Fruit fly (Drosophila melanogaster) whole organism, embryonic: ENCODE data around the gene CG42258.

Experiments used
- Adf1 ChIP-seq: fragments of 200-800 bp; sonication (Bioruptor generic); IDR thresholded peaks from 2 replicates; pipeline ENCODE4 v1.3.6; 2022; ENCODE audit warnings: missing biosample characterization, missing genetic modification characterization
- Atf3 ChIP-seq: fragments of 200-800 bp; sonication (Bioruptor generic); optimal IDR thresholded peaks from 3 replicates; lab custom pipeline; 2016; ENCODE audit warnings: missing biosample characterization, missing genetic modification characterization
- Blimp-1 ChIP-seq: fragments of 200-800 bp; sonication (Bioruptor generic); optimal IDR thresholded peaks from 3 replicates; lab custom pipeline; 2018; ENCODE audit warnings: missing biosample characterization, missing genetic modification characterization, mild to moderate bottlenecking, moderate library complexity, missing genetic modification reagents
- CG10274 ChIP-seq: fragments of 200-800 bp; sonication (Bioruptor generic); optimal IDR thresholded peaks from 3 replicates; lab custom pipeline; 2017; ENCODE audit warnings: missing biosample characterization, mild to moderate bottlenecking, missing genetic modification characterization
- CG10321 ChIP-seq: fragments of 200-800 bp; sonication (Bioruptor generic); IDR thresholded peaks from 2 replicates; pipeline ENCODE4 v1.3.6; 2022; ENCODE audit warnings: missing biosample characterization, missing genetic modification characterization
- CG10959 ChIP-seq: fragments of 200-800 bp; sonication (Bioruptor generic); IDR thresholded peaks from 2 replicates; pipeline ENCODE4 v1.3.6; 2022; ENCODE audit warnings: missing biosample characterization, missing genetic modification characterization
- CG11085 ChIP-seq: fragments of 200-800 bp; sonication (Bioruptor generic); IDR thresholded peaks from 2 replicates; pipeline ENCODE4 v1.3.6; 2022; ENCODE audit warnings: missing biosample characterization, missing genetic modification characterization
- CG15601 ChIP-seq: fragments of 200-800 bp; sonication (Bioruptor generic); optimal IDR thresholded peaks from 3 replicates; lab custom pipeline; 2019; ENCODE audit warnings: missing biosample characterization, mild to moderate bottlenecking, missing genetic modification characterization, moderate library complexity
- CG17186 ChIP-seq: fragments of 200-800 bp; sonication (Bioruptor generic); optimal IDR thresholded peaks from 3 replicates; lab custom pipeline; 2017; ENCODE audit warnings: missing biosample characterization, missing genetic modification reagents, missing genetic modification characterization
- CG17328 ChIP-seq: fragments of 200-800 bp; sonication (Bioruptor generic); IDR thresholded peaks from 2 replicates; pipeline ENCODE4 v1.3.6; 2022; ENCODE audit warnings: missing biosample characterization, missing genetic modification characterization
- CG1792 ChIP-seq: fragments of 200-800 bp; sonication (Bioruptor generic); optimal IDR thresholded peaks from 2 replicates; lab custom pipeline; 2016; ENCODE audit warnings: missing biosample characterization, missing genetic modification characterization
- CG2889 ChIP-seq: fragments of 200-800 bp; sonication (Bioruptor generic); IDR thresholded peaks from 3 replicates; pipeline ENCODE4 v1.3.6; 2022; ENCODE audit warnings: missing biosample characterization, missing genetic modification characterization
- CG42726 ChIP-seq: fragments of 200-800 bp; sonication (Bioruptor generic); IDR thresholded peaks from 2 replicates; pipeline ENCODE4 v1.3.6; 2022; ENCODE audit warnings: missing biosample characterization, missing genetic modification characterization; ENCODE audit not compliant: partially characterized antibody
- CG9215 ChIP-seq: fragments of 200-800 bp; sonication (Bioruptor generic); IDR thresholded peaks from 2 replicates; pipeline ENCODE4 v1.3.6; 2022; ENCODE audit warnings: missing biosample characterization, missing genetic modification characterization
- CG9876 ChIP-seq: fragments of 200-800 bp; sonication (Bioruptor generic); optimal IDR thresholded peaks from 2 replicates; lab custom pipeline; 2016; ENCODE audit warnings: missing biosample characterization, missing genetic modification characterization
- D ChIP-seq, 2 experiments: fragments of 200-800 bp in 1 of 2; fragments of >200 bp in 1 of 2; sonication (Bioruptor generic) in 1 of 2; optimal IDR thresholded peaks; 2 replicates in 1 of 2; 3 replicates in 1 of 2; lab custom pipeline; 2017; ENCODE audit warnings: mild to moderate bottlenecking in 1 of 2, missing biosample characterization in 1 of 2, missing genetic modification characterization in 1 of 2, missing genetic modification reagents in 1 of 2
- D19A ChIP-seq: fragments of 200-800 bp; optimal IDR thresholded peaks from 3 replicates; lab custom pipeline; 2019; ENCODE audit warnings: missing biosample characterization, mild to moderate bottlenecking, missing genetic modification characterization, moderate library complexity
- Dek ChIP-seq: fragments of 200-800 bp; sonication (Bioruptor generic); optimal IDR thresholded peaks from 3 replicates; lab custom pipeline; 2019; ENCODE audit warnings: missing biosample characterization, mild to moderate bottlenecking, missing genetic modification characterization, moderate library complexity
- E2f1 ChIP-seq: fragments of 200-800 bp; sonication (Bioruptor generic); IDR thresholded peaks from 2 replicates; pipeline ENCODE4 v1.3.6; 2022; ENCODE audit warnings: missing biosample characterization, missing genetic modification characterization
- ERR ChIP-seq: fragments of 200-800 bp; sonication (Bioruptor generic); optimal IDR thresholded peaks from 2 replicates; lab custom pipeline; 2016; ENCODE audit warnings: missing biosample characterization, missing genetic modification characterization
- Ets97D ChIP-seq: fragments of 200-800 bp; sonication (Bioruptor generic); optimal IDR thresholded peaks from 3 replicates; lab custom pipeline; 2016; ENCODE audit warnings: missing biosample characterization, missing genetic modification characterization
- Lim3 ChIP-seq: fragments of 200-800 bp; sonication (Bioruptor generic); IDR thresholded peaks from 2 replicates; pipeline ENCODE4 v1.3.6; 2022; ENCODE audit warnings: missing biosample characterization, missing genetic modification characterization
- Mes4 ChIP-seq: fragments of 200-800 bp; sonication (Bioruptor generic); optimal IDR thresholded peaks from 2 replicates; lab custom pipeline; 2016; ENCODE audit warnings: missing biosample characterization, missing genetic modification characterization
- Side ChIP-seq: fragments of 200-800 bp; sonication (Bioruptor generic); optimal IDR thresholded peaks from 2 replicates; lab custom pipeline; 2016; ENCODE audit warnings: missing biosample characterization, missing genetic modification characterization
- Vsx1 ChIP-seq: fragments of 200-800 bp; sonication (Bioruptor generic); optimal IDR thresholded peaks from 2 replicates; lab custom pipeline; 2017; ENCODE audit warnings: missing biosample characterization, mild to moderate bottlenecking, missing genetic modification characterization, missing genetic modification reagents
- abd-A ChIP-seq: fragments of 200-800 bp; sonication (Bioruptor generic); optimal IDR thresholded peaks from 3 replicates; lab custom pipeline; 2019; ENCODE audit warnings: missing biosample characterization, mild to moderate bottlenecking, missing genetic modification characterization, moderate library complexity
- al ChIP-seq: fragments of 200-800 bp; sonication (Bioruptor generic); IDR thresholded peaks from 2 replicates; pipeline ENCODE4 v1.3.6; 2022; ENCODE audit warnings: missing biosample characterization, missing genetic modification characterization
- bsh ChIP-seq, 2 experiments: fragments of 200-800 bp; sonication (Bioruptor generic); optimal IDR thresholded peaks; 2 replicates each; lab custom pipeline; 2017 to 2018; ENCODE audit warnings: mild to moderate bottlenecking in 2 of 2, missing biosample characterization in 2 of 2, missing genetic modification characterization in 2 of 2, moderate library complexity in 1 of 2
- crol ChIP-seq: fragments of 200-800 bp; sonication (Bioruptor generic); IDR thresholded peaks from 2 replicates; pipeline ENCODE4 v1.3.6; 2022; ENCODE audit warnings: missing biosample characterization, missing genetic modification characterization
- dan ChIP-seq: fragments of 200-800 bp; sonication (Bioruptor generic); IDR thresholded peaks from 2 replicates; pipeline ENCODE4 v1.3.6; 2022; ENCODE audit warnings: missing biosample characterization, missing genetic modification characterization
- dmrt99B ChIP-seq: fragments of 200-800 bp; sonication (Bioruptor generic); optimal IDR thresholded peaks from 2 replicates; lab custom pipeline; 2018; ENCODE audit warnings: missing biosample characterization, mild to moderate bottlenecking, missing genetic modification characterization, moderate library complexity
- esg ChIP-seq: fragments of 200-800 bp; sonication (Bioruptor generic); conservative IDR thresholded peaks from 2 replicates; pipeline ENCODE4 v1.3.6; 2022; ENCODE audit warnings: missing biosample characterization, missing genetic modification characterization
- fu2 ChIP-seq: fragments of 200-800 bp; sonication (Bioruptor generic); optimal IDR thresholded peaks from 2 replicates; lab custom pipeline; 2016; ENCODE audit warnings: missing biosample characterization, missing genetic modification characterization
- gcm ChIP-seq: fragments of 200-800 bp; sonication (Bioruptor generic); optimal IDR thresholded peaks from 2 replicates; lab custom pipeline; 2019; ENCODE audit warnings: missing biosample characterization, mild to moderate bottlenecking, missing genetic modification characterization, moderate library complexity
- gem ChIP-seq: fragments of 200-800 bp; sonication (Bioruptor generic); optimal IDR thresholded peaks from 2 replicates; lab custom pipeline; 2019; ENCODE audit warnings: missing biosample characterization, mild to moderate bottlenecking, missing genetic modification characterization, moderate library complexity
- hb ChIP-seq: fragments of 200-800 bp; sonication (Bioruptor generic); IDR thresholded peaks from 3 replicates; pipeline ENCODE4 v1.3.6; 2022; ENCODE audit warnings: missing biosample characterization, missing genetic modification characterization; ENCODE audit not compliant: partially characterized antibody
- jigr1 ChIP-seq: fragments of 200-800 bp; sonication (Bioruptor generic); IDR thresholded peaks from 3 replicates; pipeline ENCODE4 v1.3.6; 2022; ENCODE audit warnings: missing biosample characterization, missing genetic modification characterization
- kay ChIP-seq: fragments of 200-800 bp; sonication (Bioruptor generic); optimal IDR thresholded peaks from 2 replicates; lab custom pipeline; 2016; ENCODE audit warnings: missing biosample characterization, missing genetic modification characterization
- lmd ChIP-seq: fragments of 200-800 bp; sonication (Bioruptor generic); IDR thresholded peaks from 2 replicates; pipeline ENCODE4 v1.3.6; 2022; ENCODE audit warnings: missing biosample characterization, missing genetic modification characterization
- luna ChIP-seq: fragments of 200-800 bp; sonication (Bioruptor generic); optimal IDR thresholded peaks from 2 replicates; lab custom pipeline; 2016; ENCODE audit warnings: missing biosample characterization, missing genetic modification characterization
- nom ChIP-seq: fragments of 200-800 bp; sonication (Bioruptor generic); optimal IDR thresholded peaks from 2 replicates; lab custom pipeline; 2017; ENCODE audit warnings: missing biosample characterization, missing genetic modification characterization, mild to moderate bottlenecking, moderate library complexity, missing genetic modification reagents
- p53 ChIP-seq: fragments of 200-800 bp; sonication (Bioruptor generic); optimal IDR thresholded peaks from 2 replicates; lab custom pipeline; 2016; ENCODE audit warnings: missing biosample characterization, missing genetic modification characterization
- slp2 ChIP-seq: fragments of 200-800 bp; sonication (Bioruptor generic); optimal IDR thresholded peaks from 2 replicates; lab custom pipeline; 2016; ENCODE audit warnings: missing biosample characterization, missing genetic modification characterization
- sna ChIP-seq: fragments of 200-800 bp; sonication (Bioruptor generic); IDR thresholded peaks from 2 replicates; pipeline ENCODE4 v1.3.6; 2022; ENCODE audit warnings: missing biosample characterization, missing genetic modification characterization; ENCODE audit not compliant: partially characterized antibody
- so ChIP-seq: fragments of 200-800 bp; sonication (Bioruptor generic); IDR thresholded peaks from 3 replicates; pipeline ENCODE4 v1.3.6; 2022; ENCODE audit warnings: missing biosample characterization, missing genetic modification characterization
- sug ChIP-seq: fragments of 200-800 bp; optimal IDR thresholded peaks from 2 replicates; lab custom pipeline; 2019; ENCODE audit warnings: missing biosample characterization, mild to moderate bottlenecking, missing genetic modification characterization, moderate library complexity
- tup ChIP-seq: fragments of 200-800 bp; sonication (Bioruptor generic); optimal IDR thresholded peaks from 2 replicates; lab custom pipeline; 2016; ENCODE audit warnings: missing biosample characterization, mild to moderate bottlenecking, missing genetic modification characterization, moderate library complexity
- unpg ChIP-seq: fragments of 200-800 bp; sonication (Bioruptor generic); optimal IDR thresholded peaks from 3 replicates; lab custom pipeline; 2018; ENCODE audit warnings: missing biosample characterization, mild to moderate bottlenecking, missing genetic modification characterization, moderate library complexity

The CG42258 gene

DNA sequence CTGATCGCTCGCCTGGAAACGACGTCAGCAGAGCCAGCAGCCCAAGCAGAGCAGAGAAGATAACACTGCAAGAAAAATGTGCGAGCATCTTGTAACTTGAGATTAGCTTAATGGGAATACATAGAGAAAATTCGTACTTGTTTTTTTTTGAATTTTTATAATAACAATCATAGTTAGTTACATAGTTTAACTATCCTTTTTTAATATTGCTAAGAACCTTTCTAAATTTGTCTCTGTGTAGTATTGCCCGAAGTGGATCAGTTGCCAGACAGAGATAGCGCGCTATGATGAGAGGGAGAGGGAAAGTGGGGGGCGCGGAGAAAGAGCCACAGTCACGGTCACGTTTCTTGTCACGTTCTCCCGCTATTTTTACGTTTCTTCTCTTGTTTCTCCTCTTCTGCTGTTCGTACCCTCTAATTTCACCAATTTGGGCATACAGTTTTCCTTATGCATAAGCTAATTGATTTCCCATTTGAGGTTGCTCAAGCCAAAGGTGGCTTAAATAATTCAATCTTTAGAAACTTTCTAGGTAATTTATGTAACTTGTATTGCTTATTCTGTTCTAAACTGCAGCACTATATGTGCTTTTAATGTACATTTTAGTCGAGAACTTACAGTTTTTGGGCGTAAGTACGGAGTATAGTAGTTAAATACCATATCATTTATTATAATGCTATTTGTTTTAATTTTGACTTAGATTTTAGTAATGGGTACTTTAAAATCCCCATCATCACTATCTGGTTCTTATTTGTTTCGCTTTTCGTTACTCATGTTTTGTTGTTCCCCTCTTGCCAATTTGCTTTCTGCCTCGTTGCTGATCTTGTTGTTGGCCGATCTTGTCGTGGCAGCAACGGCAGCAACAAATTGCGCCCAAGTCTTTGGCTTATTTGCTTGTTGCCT, 47.7 kb downstream of the CG42258 start (continued):
- TF ChIP-seq sug (tag; lab: Kevin White, UChicago): no peak
- peak; percentile 44; the same call in 1 of the 3 replicates for TF ChIP-seq CG2889
- TF ChIP-seq Vsx1 (GFP tag; lab: Kevin White, UChicago): peak; percentile 48
- peak; percentile 76 for TF ChIP-seq lmd (GFP tag; lab: Robert Waterston, UW)
- TF ChIP-seq Side (GFP tag; lab: Kevin White, UChicago): peak; percentile 62
- TF ChIP-seq Blimp-1: peak; percentile 92
- TF ChIP-seq D (optimal IDR thresholded peaks at IDR 0.05; lab: Kevin White, UChicago): no peak
- TF ChIP-seq D (GFP tag; optimal IDR thresholded peaks at IDR 0.05; lab: Kevin White, UChicago): peak; percentile 83
- peak; percentile 90 for TF ChIP-seq gem (tag; lab: Kevin White, UChicago)
- TF ChIP-seq esg (GFP tag; lab: Robert Waterston, UW): peak; percentile 64
- TF ChIP-seq al (GFP tag; lab: Robert Waterston, UW): 0 out of 2 replicates have a peak, but pooled peaks have one; percentile 37
- no peak for TF ChIP-seq CG10321 (GFP tag; lab: Robert Waterston, UW)
- peak; percentile 56 for TF ChIP-seq kay
- peak; percentile 60 for TF ChIP-seq Adf1
- TF ChIP-seq fu2 (GFP tag; lab: Kevin White, UChicago): peak; percentile 27
- peak; percentile 9 for TF ChIP-seq CG9876 (GFP tag; lab: Kevin White, UChicago)
- TF ChIP-seq CG10274 (GFP tag; lab: Kevin White, UChicago): no peak
- TF ChIP-seq CG17328 (GFP tag; lab: Robert Waterston, UW): peak; percentile 82
- TF ChIP-seq hb (GFP tag; lab: Robert Waterston, UW): no peak
- peak; percentile 64; the same call in 1 of the 3 replicates for TF ChIP-seq so (GFP tag; lab: Robert Waterston, UW)
- peak; percentile 53 for TF ChIP-seq CG9215 (GFP tag; lab: Robert Waterston, UW)
- no peak for TF ChIP-seq p53
- peak; percentile 79 for TF ChIP-seq CG15601 (tag; lab: Kevin White, UChicago)
- TF ChIP-seq Mes4: peak; percentile 50
- TF ChIP-seq dan (GFP tag; lab: Robert Waterston, UW): no peak
- peak; percentile 75 for TF ChIP-seq CG10959 (GFP tag; lab: Robert Waterston, UW)
- peak; percentile 81 for TF ChIP-seq dmrt99B
- peak; percentile 52; the same call in 1 of the 2 replicates for TF ChIP-seq E2f1 (GFP tag; lab: Robert Waterston, UW)
- TF ChIP-seq slp2: peak; percentile 57
- TF ChIP-seq D19A: peak; percentile 62
- peak; percentile 72 to 94 for TF ChIP-seq bsh (GFP tag; optimal IDR thresholded peaks at IDR 0.05; lab: Kevin White, UChicago)
- TF ChIP-seq CG1792: peak; percentile 48
- peak; percentile 52 for TF ChIP-seq ERR
- peak; percentile 15 for TF ChIP-seq Ets97D (GFP tag; lab: Kevin White, UChicago)
- TF ChIP-seq abd-A (tag; lab: Kevin White, UChicago): no peak
- no peak for TF ChIP-seq CG42726 (GFP tag; lab: Robert Waterston, UW)
- TF ChIP-seq Lim3 (GFP tag; lab: Robert Waterston, UW): no peak
- TF ChIP-seq Dek (tag; lab: Kevin White, UChicago): peak; percentile 38
- TF ChIP-seq CG11085 (GFP tag; lab: Robert Waterston, UW): peak; percentile 41; the same call in 1 of the 2 replicates
- 0 out of 3 replicates have a peak, but pooled peaks have one; percentile 47 for TF ChIP-seq jigr1 (GFP tag; lab: Robert Waterston, UW)
- peak; percentile 51 for TF ChIP-seq tup
- TF ChIP-seq gcm (GFP tag; lab: Kevin White, UChicago): peak; percentile 80
- no peak for TF ChIP-seq luna (GFP tag; lab: Kevin White, UChicago)
- TF ChIP-seq nom: peak; percentile 51
- peak; percentile 71 for TF ChIP-seq Atf3 (GFP tag; lab: Kevin White, UChicago)
- TF ChIP-seq CG17186 (GFP tag; lab: Kevin White, UChicago): no peak
- TF ChIP-seq unpg (GFP tag; lab: Kevin White, UChicago): peak; percentile 89
- TF ChIP-seq sna: no peak
- TF ChIP-seq crol (GFP tag; lab: Robert Waterston, UW): peak; percentile 77
